Fruit fly (Drosophila melanogaster): ENCODE data around the gene CG14285.

dm6 chr3R:19017318-19018043 lies 7.4 kb upstream of the CG14285 start:
- TF ChIP-seq bab1 (GFP tag; optimal IDR thresholded peaks at IDR 0.05), result no peak
- TF ChIP-seq tj (GFP tag; optimal IDR thresholded peaks at IDR 0.05), result no peak
- no peak for TF ChIP-seq toe (GFP tag; optimal IDR thresholded peaks at IDR 0.05)
- TF ChIP-seq pad (GFP tag; optimal IDR thresholded peaks at IDR 0.05), result peak; percentile 82
- no peak for TF ChIP-seq CG7045 (GFP tag; optimal IDR thresholded peaks at IDR 0.05)
- TF ChIP-seq cnc (optimal IDR thresholded peaks at IDR 0.05), result no peak
- TF ChIP-seq CG5204 (GFP tag; optimal IDR thresholded peaks at IDR 0.05), result no peak
- TF ChIP-seq kay (GFP tag; ENCODE audit: borderline replicate concordance), result no peak
- TF ChIP-seq CG12768 (GFP tag; optimal IDR thresholded peaks at IDR 0.05), result no peak
- TF ChIP-seq Hr96 (GFP tag; optimal IDR thresholded peaks at IDR 0.05), result no peak
- peak; percentile 13 for TF ChIP-seq cic (GFP tag; optimal IDR thresholded peaks at IDR 0.05)
- no peak for TF ChIP-seq Crg-1 (GFP tag; optimal IDR thresholded peaks at IDR 0.05)
- TF ChIP-seq Mnt (GFP tag; optimal IDR thresholded peaks at IDR 0.05), result no peak
- no peak for TF ChIP-seq CG1620 (GFP tag; optimal IDR thresholded peaks at IDR 0.05)
